Worm (Caenorhabditis elegans) whole organism, mixed stage, embryonic: ENCODE results near the gene clec-22.

Experiments
- cnd-1 ChIP-seq: fragments of 200-800 bp; sonication (Bioruptor generic); optimal IDR thresholded peaks from 2 replicates; lab custom pipeline; 2018; ENCODE audit warnings: mild to moderate bottlenecking, missing genetic modification characterization, missing compliant biosample characterization
- mep-1 ChIP-seq: fragments of 150-350 bp; optimal IDR thresholded peaks from 2 replicates; lab custom pipeline; 2017; ENCODE audit warnings: missing biosample characterization, missing genetic modification reagents, missing genetic modification characterization, inconsistent platforms
- nhr-12 ChIP-seq: fragments of 150-350 bp; optimal IDR thresholded peaks from 2 replicates; lab custom pipeline; 2014; ENCODE audit warnings: missing biosample characterization, missing genetic modification characterization
- nhr-237 ChIP-seq: fragments of 150-350 bp; optimal IDR thresholded peaks from 2 replicates; lab custom pipeline; 2014; ENCODE audit warnings: missing biosample characterization, missing genetic modification characterization
- snpc-4 ChIP-seq: fragments of 150-350 bp; optimal IDR thresholded peaks from 2 replicates; lab custom pipeline; 2014; ENCODE audit warnings: missing biosample characterization, missing genetic modification characterization
- sptf-1 ChIP-seq: sonication (generic microtip); optimal IDR thresholded peaks from 2 replicates; lab custom pipeline; 2017; ENCODE audit warnings: mild to moderate bottlenecking, missing genetic modification characterization, moderate library complexity, missing compliant biosample characterization
- unc-39 ChIP-seq: fragments of 150-350 bp; optimal IDR thresholded peaks from 2 replicates; lab custom pipeline; 2014; ENCODE audit warnings: missing biosample characterization, missing genetic modification characterization

- TF ChIP-seq cnd-1 (no peak), nhr-12 (tag; lab: Kevin White, UChicago) (no peak), nhr-237 (no peak), unc-39 (tag; lab: Kevin White, UChicago) (no peak), snpc-4 (tag; lab: Kevin White, UChicago) (no peak), sptf-1 (tag; lab: Kevin White, UChicago) (no peak), mep-1 (tag; lab: Kevin White, UChicago) (no peak)
Observed at ce11 chrV:16852002-16852401, 6.2 kb upstream of the clec-22 start, which contains the start of gene clec-37.
